Worm (Caenorhabditis elegans) whole organism, late embryonic: ENCODE results near the gene D1086.18.

Experiments used
- F13H6.1 ChIP-seq: sonication (generic microtip); optimal IDR thresholded peaks from 2 replicates; lab custom pipeline; 2016; ENCODE audit warnings: missing genetic modification characterization, missing compliant biosample characterization
- ceh-34 ChIP-seq: sonication (generic microtip); optimal IDR thresholded peaks from 2 replicates; lab custom pipeline; 2016; ENCODE audit warnings: mild to moderate bottlenecking, missing genetic modification characterization, missing compliant biosample characterization
- dmd-4 ChIP-seq: sonication (generic microtip); optimal IDR thresholded peaks from 2 replicates; lab custom pipeline; 2016; ENCODE audit warnings: borderline replicate concordance, missing genetic modification characterization, missing compliant biosample characterization
- nhr-11 ChIP-seq: fragments of 150-350 bp; optimal IDR thresholded peaks from 2 replicates; lab custom pipeline; 2014; ENCODE audit warnings: missing biosample characterization, missing genetic modification characterization
- pqm-1 ChIP-seq: sonication (generic microtip); optimal IDR thresholded peaks from 2 replicates; lab custom pipeline; 2016; ENCODE audit warnings: missing genetic modification characterization, missing compliant biosample characterization
- zip-5 ChIP-seq: sonication (generic microtip); optimal IDR thresholded peaks from 2 replicates; lab custom pipeline; 2016; ENCODE audit warnings: missing genetic modification characterization, missing compliant biosample characterization

ce11 chrV:14110042-14110441 is 24.4 kb downstream of the D1086.18 start, which contains the start of gene H39E23.2:
- no peak for TF ChIP-seq ceh-34
- TF ChIP-seq F13H6.1 = no peak
- no peak for TF ChIP-seq pqm-1 (tag; lab: Kevin White, UChicago)
- no peak for TF ChIP-seq dmd-4 (tag; lab: Kevin White, UChicago)
- TF ChIP-seq nhr-11 (tag; lab: Kevin White, UChicago) = no peak
- TF ChIP-seq zip-5 (tag; lab: Kevin White, UChicago) = no peak
